Fruit fly (Drosophila melanogaster) whole organism, pupa: Measurements from ENCODE around the gene Vm26Ab.
A peak's percentile ranks its signal among the peaks of the same experiment; 100 is the strongest.

Experiments
- CG12605 ChIP-seq: fragments of 200-800 bp; sonication (Bioruptor generic); IDR thresholded peaks from 2 replicates; pipeline ENCODE4 v1.3.6; 2022; ENCODE audit warnings: missing biosample characterization, missing genetic modification characterization
- CG13204 ChIP-seq: fragments of 200-800 bp; sonication (Bioruptor generic); optimal IDR thresholded peaks from 2 replicates; lab custom pipeline; 2018; ENCODE audit warnings: missing biosample characterization, mild to moderate bottlenecking, missing genetic modification characterization, moderate library complexity
- CG14655 ChIP-seq: fragments of 200-800 bp; sonication (Bioruptor generic); optimal IDR thresholded peaks from 3 replicates; lab custom pipeline; 2017; ENCODE audit warnings: mild to moderate bottlenecking, missing biosample characterization, missing genetic modification reagents, missing genetic modification characterization
- CG15710 ChIP-seq: fragments of 200-800 bp; sonication (Bioruptor generic); optimal IDR thresholded peaks from 2 replicates; lab custom pipeline; 2018; ENCODE audit warnings: missing biosample characterization, mild to moderate bottlenecking, missing genetic modification characterization, moderate library complexity
- CG17806 ChIP-seq: fragments of 200-800 bp; sonication (Bioruptor generic); optimal IDR thresholded peaks from 2 replicates; lab custom pipeline; 2018; ENCODE audit warnings: missing biosample characterization, mild to moderate bottlenecking, missing genetic modification characterization, moderate library complexity
- CG32121 ChIP-seq: fragments of 200-800 bp; sonication (Bioruptor generic); IDR thresholded peaks from 2 replicates; pipeline ENCODE4 v1.3.6; 2022; ENCODE audit warnings: missing biosample characterization, missing genetic modification characterization
- CG34367 ChIP-seq: fragments of 200-800 bp; sonication (Bioruptor generic); optimal IDR thresholded peaks from 2 replicates; lab custom pipeline; 2018; ENCODE audit warnings: missing biosample characterization, mild to moderate bottlenecking, missing genetic modification characterization
- CG4496 ChIP-seq: fragments of 200-800 bp; sonication (Bioruptor generic); IDR thresholded peaks from 3 replicates; pipeline ENCODE4 v1.3.6; 2022; ENCODE audit warnings: missing biosample characterization, missing genetic modification characterization
- CG8159 ChIP-seq: fragments of 200-800 bp; sonication (Bioruptor generic); optimal IDR thresholded peaks from 3 replicates; lab custom pipeline; 2018; ENCODE audit warnings: missing biosample characterization, mild to moderate bottlenecking, missing genetic modification characterization, moderate library complexity
- CG8301 ChIP-seq: fragments of 200-800 bp; sonication (Bioruptor generic); optimal IDR thresholded peaks from 2 replicates; lab custom pipeline; 2018; ENCODE audit warnings: missing biosample characterization, mild to moderate bottlenecking, missing genetic modification characterization
- CG9948 ChIP-seq: fragments of 200-800 bp; sonication (Bioruptor generic); optimal IDR thresholded peaks from 2 replicates; lab custom pipeline; 2018; ENCODE audit warnings: missing biosample characterization, mild to moderate bottlenecking, missing genetic modification characterization, moderate library complexity
- D1 ChIP-seq: fragments of 200-800 bp; sonication (Bioruptor generic); optimal IDR thresholded peaks from 2 replicates; lab custom pipeline; 2018; ENCODE audit warnings: missing biosample characterization, mild to moderate bottlenecking, missing genetic modification characterization, moderate library complexity
- EcR ChIP-seq: fragments of 200-800 bp; sonication (Bioruptor generic); optimal IDR thresholded peaks from 3 replicates; lab custom pipeline; 2019; ENCODE audit warnings: missing biosample characterization, missing genetic modification characterization, mild to moderate bottlenecking, moderate library complexity, missing genetic modification reagents
- Ets98B ChIP-seq: fragments of 200-800 bp; sonication (Bioruptor generic); IDR thresholded peaks from 2 replicates; pipeline ENCODE4 v1.3.6; 2022; ENCODE audit warnings: missing biosample characterization, missing genetic modification characterization
- Pif1A ChIP-seq: fragments of 200-800 bp; sonication (Bioruptor generic); optimal IDR thresholded peaks from 3 replicates; lab custom pipeline; 2016; ENCODE audit warnings: missing biosample characterization, missing genetic modification characterization
- Pif1B ChIP-seq: fragments of 200-800 bp; sonication (Bioruptor generic); optimal IDR thresholded peaks from 3 replicates; lab custom pipeline; 2016; ENCODE audit warnings: missing biosample characterization, missing genetic modification characterization
- Snoo ChIP-seq: fragments of 200-800 bp; sonication (Bioruptor generic); optimal IDR thresholded peaks from 3 replicates; lab custom pipeline; 2017; ENCODE audit warnings: missing biosample characterization, mild to moderate bottlenecking, missing genetic modification characterization, inconsistent platforms
- fd96Ca ChIP-seq: fragments of 200-800 bp; sonication (Bioruptor generic); IDR thresholded peaks from 3 replicates; pipeline ENCODE4 v1.3.6; 2022; ENCODE audit warnings: missing biosample characterization, missing genetic modification characterization
- gl ChIP-seq: fragments of 200-800 bp; sonication (Bioruptor generic); optimal IDR thresholded peaks from 2 replicates; lab custom pipeline; 2018; ENCODE audit warnings: missing biosample characterization, mild to moderate bottlenecking, missing genetic modification characterization
- rn ChIP-seq: fragments of 200-800 bp; sonication (Bioruptor generic); IDR thresholded peaks from 2 replicates; pipeline ENCODE4 v1.3.6; 2022; ENCODE audit warnings: missing biosample characterization, missing genetic modification characterization

Gene Vm26Ab

DNA sequence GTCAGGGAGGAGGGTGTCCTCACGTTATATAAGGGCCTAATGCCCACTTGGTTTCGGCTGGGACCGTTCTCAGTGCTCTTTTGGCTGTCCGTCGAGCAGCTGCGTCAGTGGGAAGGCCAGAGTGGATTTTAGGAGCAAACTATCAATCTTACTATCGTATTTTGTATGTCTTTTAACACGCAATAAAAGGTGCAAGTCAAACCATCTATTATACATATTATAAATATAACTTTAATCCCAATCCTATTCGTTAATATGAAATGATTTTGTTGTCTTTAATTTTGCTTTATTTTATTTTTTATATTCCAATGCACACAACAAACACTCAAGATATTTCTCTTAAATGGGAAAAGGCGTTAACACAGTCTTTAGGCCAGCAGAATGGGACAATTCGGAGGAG, 12.8 kb downstream of the Vm26Ab start, which contains the start of gene Ucp4B:
Ucp4B (plus strand) TSS at position 301 of the 400 bp plus-strand sequence.
- TF ChIP-seq rn (GFP tag; lab: Robert Waterston, UW) (no peak), D1 (tag; lab: Kevin White, UChicago) (no peak)
- TF ChIP-seq, all 21 proteins: peak for 0

DNA sequence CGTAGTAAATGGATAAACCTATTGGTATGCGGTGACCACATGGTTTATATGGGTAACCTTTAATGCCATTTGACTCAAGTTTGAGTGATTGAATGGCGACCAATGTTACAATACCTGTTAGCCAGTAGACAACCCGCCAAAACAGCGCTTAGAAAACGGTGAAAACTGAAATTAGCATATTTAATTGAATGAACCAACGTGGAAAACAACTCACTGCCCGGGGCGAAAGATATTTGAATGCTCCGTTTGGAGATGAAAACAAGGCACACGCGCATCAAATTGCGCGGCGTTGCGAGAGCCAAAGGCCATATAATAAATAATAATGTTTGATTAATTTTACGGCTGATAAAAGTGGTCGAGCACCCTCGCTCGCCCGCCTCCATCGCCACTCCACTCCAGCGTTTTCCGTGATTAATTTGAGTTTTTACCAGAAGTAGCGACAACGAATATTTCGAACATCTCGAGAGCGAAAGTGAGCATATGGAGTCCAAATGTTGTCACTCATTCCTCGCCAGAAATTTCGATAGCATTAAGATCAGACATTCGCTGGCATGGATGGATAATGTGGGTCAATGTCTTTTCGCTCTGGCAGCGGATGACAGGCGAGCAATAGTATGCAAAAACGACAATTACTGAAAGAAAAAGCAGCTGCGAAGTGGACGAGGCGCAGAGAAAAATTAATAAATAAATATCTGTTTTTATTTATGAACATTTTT, 14.4 kb downstream of the Vm26Ab start:
- peak; percentile 12 for TF ChIP-seq EcR (GFP tag; lab: Kevin White, UChicago)
- no peak for TF ChIP-seq CG13204 (GFP tag; lab: Kevin White, UChicago)
- TF ChIP-seq CG4496, result no peak

- no peak for TF ChIP-seq CG4496
- no peak for TF ChIP-seq gl
- TF ChIP-seq CG14655 (GFP tag; lab: Kevin White, UChicago), result no peak
- no peak for TF ChIP-seq Ets98B (GFP tag; lab: Robert Waterston, UW)
- TF ChIP-seq CG8159 (tag; lab: Kevin White, UChicago), result no peak
- no peak for TF ChIP-seq rn (GFP tag; lab: Robert Waterston, UW)
- no peak for TF ChIP-seq CG34367 (tag; lab: Kevin White, UChicago)
- no peak for TF ChIP-seq Snoo (tag; lab: Kevin White, UChicago)
- no peak for TF ChIP-seq CG15710 (tag; lab: Kevin White, UChicago)
- no peak for TF ChIP-seq Pif1B (GFP tag; lab: Kevin White, UChicago)
- no peak for TF ChIP-seq CG32121 (GFP tag; lab: Robert Waterston, UW)
- TF ChIP-seq, all 21 proteins: peak for 0
Measured at dm6 chr2L:5972005-5972404, 15.2 kb downstream of the Vm26Ab start.

- TF ChIP-seq CG34367 (tag; lab: Kevin White, UChicago) (no peak), EcR (GFP tag; lab: Kevin White, UChicago) (peak; percentile 13), Pif1A (GFP tag; lab: Kevin White, UChicago) (no peak)
Measured at dm6 chr2L:5972588-5973236, 15.9 kb downstream of the Vm26Ab start.

- no peak for TF ChIP-seq CG15710 (tag; lab: Kevin White, UChicago)
- TF ChIP-seq Pif1A (GFP tag; lab: Kevin White, UChicago), result no peak
- TF ChIP-seq CG13204 (GFP tag; lab: Kevin White, UChicago), result no peak
- TF ChIP-seq Ets98B (GFP tag; lab: Robert Waterston, UW), result 0 out of 2 replicates have a peak, but pooled peaks have one; percentile 31
- TF ChIP-seq CG14655 (GFP tag; lab: Kevin White, UChicago), result peak; percentile 15
- peak; percentile 90 for TF ChIP-seq EcR (GFP tag; lab: Kevin White, UChicago)
- TF ChIP-seq CG9948, result no peak
- TF ChIP-seq, all 21 proteins: peak for 3
Measured at dm6 chr2L:5974122-5974521, 17.3 kb downstream of the Vm26Ab start.

dm6 chr2L:5975025-5975539, 18.3 kb downstream of the Vm26Ab start:
- TF ChIP-seq D1 (tag; lab: Kevin White, UChicago), result no peak
- 0 out of 3 replicates have a peak, but pooled peaks have one; percentile 16 for TF ChIP-seq fd96Ca (GFP tag; lab: Robert Waterston, UW)
- TF ChIP-seq CG13204 (GFP tag; lab: Kevin White, UChicago), result peak; percentile 43
- TF ChIP-seq CG4496, result no peak
- peak; percentile 27 for TF ChIP-seq EcR (GFP tag; lab: Kevin White, UChicago)
- peak; percentile 16; the same call in 1 of the 2 replicates for TF ChIP-seq Ets98B (GFP tag; lab: Robert Waterston, UW)
- TF ChIP-seq, all 21 proteins: peak for 4

DNA sequence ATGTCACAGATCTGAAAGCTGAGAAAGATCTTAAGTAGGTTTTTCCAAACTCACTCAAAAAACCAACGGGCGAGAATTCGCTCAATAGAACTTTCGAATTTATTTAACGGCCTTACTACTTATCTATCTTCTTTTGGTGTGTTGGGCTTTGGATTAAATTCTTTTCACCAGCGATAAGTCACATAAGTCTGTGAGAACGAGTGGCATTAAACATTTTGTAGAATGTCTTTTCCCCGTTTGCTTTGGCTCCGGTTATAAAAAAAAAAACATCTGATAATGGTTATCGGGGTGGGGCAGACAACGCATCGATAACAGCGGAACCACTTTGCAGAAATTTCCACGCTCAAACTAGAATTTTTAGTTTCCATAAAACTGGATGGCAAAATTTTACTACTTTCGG, 18.8 kb downstream of the Vm26Ab start:
- no peak for TF ChIP-seq Snoo (tag; lab: Kevin White, UChicago)
- TF ChIP-seq CG8159 (tag; lab: Kevin White, UChicago), result no peak
- TF ChIP-seq CG34367 (tag; lab: Kevin White, UChicago), result no peak
- no peak for TF ChIP-seq CG4496
- TF ChIP-seq CG8301 (tag; lab: Kevin White, UChicago), result no peak
- TF ChIP-seq CG13204 (GFP tag; lab: Kevin White, UChicago), result no peak
- no peak for TF ChIP-seq CG9948
- TF ChIP-seq fd96Ca (GFP tag; lab: Robert Waterston, UW), result no peak
- no peak for TF ChIP-seq CG17806 (tag; lab: Kevin White, UChicago)
- no peak for TF ChIP-seq EcR (GFP tag; lab: Kevin White, UChicago)
- no peak for TF ChIP-seq CG14655 (GFP tag; lab: Kevin White, UChicago)
- TF ChIP-seq rn (GFP tag; lab: Robert Waterston, UW), result no peak
- TF ChIP-seq CG12605 (GFP tag; lab: Robert Waterston, UW), result no peak
- TF ChIP-seq gl, result no peak
- no peak for TF ChIP-seq Pif1A (GFP tag; lab: Kevin White, UChicago)
- TF ChIP-seq CG32121 (GFP tag; lab: Robert Waterston, UW), result no peak
- TF ChIP-seq Ets98B (GFP tag; lab: Robert Waterston, UW), result no peak
- TF ChIP-seq, all 21 proteins: peak for 0
